Worm (Caenorhabditis elegans): Measurements from ENCODE around the gene elf-1.

DNA sequence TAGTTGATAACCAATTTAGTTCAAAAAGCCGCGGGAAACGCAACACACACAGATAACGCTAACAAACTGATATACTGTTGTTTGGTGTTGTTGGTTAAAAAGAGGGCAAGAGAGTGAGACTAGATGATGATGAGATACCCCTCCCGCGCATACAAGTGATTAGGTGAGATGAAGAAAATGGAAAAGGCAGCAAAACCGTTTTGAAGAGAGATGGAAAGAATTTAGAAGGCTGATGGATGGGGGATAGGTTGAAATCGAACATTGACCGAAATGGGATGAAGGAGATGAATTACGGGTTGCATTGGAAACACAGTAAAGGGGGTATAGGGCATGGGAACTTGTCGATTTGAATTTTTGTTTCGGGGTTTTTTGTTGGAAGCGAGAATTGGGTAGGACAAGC, 59.8 kb downstream of the elf-1 start:
- TF ChIP-seq nhr-102 (tag; optimal IDR thresholded peaks at IDR 0.05) = no peak
- TF ChIP-seq skn-1 (tag; optimal IDR thresholded peaks at IDR 0.05) = no peak
- TF ChIP-seq nhr-28 (tag; optimal IDR thresholded peaks at IDR 0.05) = peak; percentile 6
- no peak for TF ChIP-seq nhr-10 (tag; optimal IDR thresholded peaks at IDR 0.05)
- no peak for TF ChIP-seq aha-1 (tag)
- TF ChIP-seq jun-1 (tag; optimal IDR thresholded peaks at IDR 0.05) = no peak
